Worm (Caenorhabditis elegans) whole organism, L4 larva: ENCODE measurements around the gene ifas-2.

Source experiments
- Y48G9A.11 ChIP-seq: fragments of 200-800 bp; sonication (Bioruptor generic); IDR thresholded peaks from 2 replicates; pipeline ENCODE4 v1.3.6; 2022; ENCODE audit warnings: missing genetic modification reagents, missing genetic modification characterization, missing compliant biosample characterization
- Y5F2A.4 ChIP-seq: fragments of 200-800 bp; sonication (Bioruptor generic); optimal IDR thresholded peaks from 2 replicates; lab custom pipeline; 2018; ENCODE audit warnings: mild to moderate bottlenecking, missing genetic modification characterization, missing compliant biosample characterization
- Y75B8A.6 ChIP-seq: fragments of 200-800 bp; sonication (Bioruptor generic); IDR thresholded peaks from 2 replicates; pipeline ENCODE4 v1.3.6; 2022; ENCODE audit warnings: missing genetic modification reagents, missing genetic modification characterization, missing compliant biosample characterization
- ZK546.5 ChIP-seq, 2 experiments: sonication (generic microtip); optimal IDR thresholded peaks; 2 replicates each; lab custom pipeline; 2017; ENCODE audit warnings: missing biosample characterization in 2 of 2, missing genetic modification characterization in 2 of 2
- cey-2 ChIP-seq: sonication (generic microtip); optimal IDR thresholded peaks from 3 replicates; lab custom pipeline; 2017; ENCODE audit warnings: missing genetic modification characterization, mild to moderate bottlenecking, missing compliant biosample characterization, antibody characterized with exemption, borderline replicate concordance; ENCODE audit not compliant: insufficient read depth
- ctbp-1 ChIP-seq: fragments of 200-800 bp; sonication (Bioruptor generic); IDR thresholded peaks from 2 replicates; pipeline ENCODE4 v1.3.6; 2022; ENCODE audit warnings: missing genetic modification reagents, missing genetic modification characterization, missing compliant biosample characterization
- daf-12 ChIP-seq: fragments of 150-350 bp; optimal IDR thresholded peaks from 2 replicates; lab custom pipeline; 2014; ENCODE audit warnings: missing biosample characterization, missing genetic modification reagents, missing genetic modification characterization
- daf-16 ChIP-seq, 3 experiments: sonication (generic microtip); optimal IDR thresholded peaks; 2 replicates each; lab custom pipeline; 2016 to 2017; ENCODE audit warnings: missing genetic modification characterization in 3 of 3, missing genetic modification reagents in 3 of 3, mild to moderate bottlenecking in 2 of 3, missing compliant biosample characterization in 2 of 3, missing biosample characterization in 1 of 3, moderate library complexity in 1 of 3
- dmd-6 ChIP-seq: fragments of 200-800 bp; sonication (Bioruptor generic); IDR thresholded peaks from 2 replicates; pipeline ENCODE4 v1.3.6; 2022; ENCODE audit warnings: missing genetic modification reagents, missing genetic modification characterization, missing compliant biosample characterization
- dmd-9 ChIP-seq: fragments of 200-800 bp; sonication (Bioruptor generic); IDR thresholded peaks from 2 replicates; pipeline ENCODE4 v1.3.6; 2022; ENCODE audit warnings: missing genetic modification reagents, missing genetic modification characterization, missing compliant biosample characterization
- dve-1 ChIP-seq: sonication (generic microtip); optimal IDR thresholded peaks from 2 replicates; lab custom pipeline; 2017; ENCODE audit warnings: antibody characterized with exemption, mild to moderate bottlenecking, missing genetic modification characterization, missing compliant biosample characterization; ENCODE audit not compliant: insufficient read depth
- egl-43 ChIP-seq: fragments of 200-800 bp; sonication (Bioruptor generic); IDR thresholded peaks from 2 replicates; pipeline ENCODE4 v1.3.6; 2022; ENCODE audit warnings: missing genetic modification reagents, missing genetic modification characterization, missing compliant biosample characterization
- fkh-10 ChIP-seq: fragments of 150-350 bp; optimal IDR thresholded peaks from 2 replicates; lab custom pipeline; 2014; ENCODE audit warnings: missing biosample characterization, missing genetic modification reagents, missing genetic modification characterization
- jun-1 ChIP-seq: fragments of 150-350 bp; optimal IDR thresholded peaks from 2 replicates; lab custom pipeline; 2014; ENCODE audit warnings: missing biosample characterization, missing genetic modification reagents, missing genetic modification characterization
- lin-1 ChIP-seq: fragments of 200-800 bp; sonication (Bioruptor generic); IDR thresholded peaks from 2 replicates; pipeline ENCODE4 v1.3.6; 2022; ENCODE audit warnings: missing genetic modification reagents, missing genetic modification characterization, missing compliant biosample characterization
- lin-13 ChIP-seq: fragments of 150-350 bp; optimal IDR thresholded peaks from 2 replicates; lab custom pipeline; 2014; ENCODE audit warnings: missing biosample characterization, missing genetic modification reagents, missing genetic modification characterization
- lin-15B ChIP-seq: fragments of 150-350 bp; sonication (generic microtip); optimal IDR thresholded peaks from 3 replicates; lab custom pipeline; 2014; ENCODE audit warnings: missing biosample characterization, missing genetic modification characterization
- lir-3 ChIP-seq: sonication (generic microtip); optimal IDR thresholded peaks from 2 replicates; lab custom pipeline; 2016; ENCODE audit warnings: mild to moderate bottlenecking, missing genetic modification characterization, missing compliant biosample characterization
- lsy-2 ChIP-seq, 2 experiments: fragments of 150-350 bp in 1 of 2; sonication (generic microtip) in 1 of 2; optimal IDR thresholded peaks; 2 replicates each; lab custom pipeline; 2014 to 2017; ENCODE audit warnings: missing biosample characterization in 2 of 2, missing genetic modification characterization in 2 of 2
- mdl-1 ChIP-seq, 2 experiments: fragments of 150-350 bp in 1 of 2; sonication (generic microtip) in 1 of 2; optimal IDR thresholded peaks; 2 replicates each; lab custom pipeline; 2014 to 2017; ENCODE audit warnings: missing biosample characterization in 2 of 2, missing genetic modification characterization in 2 of 2
- mdt-29 ChIP-seq: fragments of 200-800 bp; sonication (Bioruptor generic); IDR thresholded peaks from 2 replicates; pipeline ENCODE4 v1.3.6; 2022; ENCODE audit warnings: missing genetic modification reagents, missing genetic modification characterization, missing compliant biosample characterization
- nhr-10 ChIP-seq: fragments of 150-350 bp; optimal IDR thresholded peaks from 2 replicates; lab custom pipeline; 2014; ENCODE audit warnings: missing biosample characterization, missing genetic modification characterization
- nhr-102 ChIP-seq: sonication (generic microtip); optimal IDR thresholded peaks from 2 replicates; lab custom pipeline; 2016; ENCODE audit warnings: mild to moderate bottlenecking, missing genetic modification characterization, moderate library complexity, missing compliant biosample characterization
- nhr-11 ChIP-seq: fragments of 150-350 bp; optimal IDR thresholded peaks from 2 replicates; lab custom pipeline; 2014; ENCODE audit warnings: missing biosample characterization, missing genetic modification characterization
- nhr-111 ChIP-seq: fragments of 200-800 bp; sonication (Bioruptor generic); optimal IDR thresholded peaks from 2 replicates; lab custom pipeline; 2018; ENCODE audit warnings: mild to moderate bottlenecking, missing genetic modification characterization, missing compliant biosample characterization
- nhr-237 ChIP-seq: sonication (generic microtip); optimal IDR thresholded peaks from 2 replicates; lab custom pipeline; 2017; ENCODE audit warnings: missing biosample characterization, missing genetic modification characterization
- nhr-42 ChIP-seq: fragments of 200-800 bp; sonication (Bioruptor generic); IDR thresholded peaks from 2 replicates; pipeline ENCODE4 v1.3.6; 2022; ENCODE audit warnings: missing genetic modification characterization, missing compliant biosample characterization
- nhr-77 ChIP-seq: fragments of 150-350 bp; optimal IDR thresholded peaks from 2 replicates; lab custom pipeline; 2014; ENCODE audit warnings: missing biosample characterization, missing genetic modification characterization
- pqm-1 ChIP-seq: sonication (generic microtip); optimal IDR thresholded peaks from 2 replicates; lab custom pipeline; 2017; ENCODE audit warnings: missing biosample characterization, missing genetic modification characterization
- rbr-2 ChIP-seq: sonication (generic microtip); optimal IDR thresholded peaks from 2 replicates; lab custom pipeline; 2016; ENCODE audit warnings: missing genotype, missing genetic modification characterization, missing compliant biosample characterization
- sdz-12 ChIP-seq: fragments of 200-800 bp; sonication (Bioruptor generic); optimal IDR thresholded peaks from 2 replicates; lab custom pipeline; 2018; ENCODE audit warnings: mild to moderate bottlenecking, missing genetic modification characterization, missing compliant biosample characterization
- set-16 ChIP-seq: fragments of 200-800 bp; sonication (Bioruptor generic); IDR thresholded peaks from 2 replicates; pipeline ENCODE4 v1.3.6; 2022; ENCODE audit warnings: missing genetic modification reagents, missing genetic modification characterization, missing compliant biosample characterization
- tag-97 ChIP-seq: fragments of 200-800 bp; sonication (Bioruptor generic); IDR thresholded peaks from 2 replicates; pipeline ENCODE4 v1.3.6; 2022; ENCODE audit warnings: missing genetic modification characterization, missing compliant biosample characterization
- tra-1 ChIP-seq: fragments of 200-800 bp; sonication (Bioruptor generic); IDR thresholded peaks from 2 replicates; pipeline ENCODE4 v1.3.6; 2022; ENCODE audit warnings: missing genetic modification reagents, missing genetic modification characterization, missing compliant biosample characterization
- unc-62 ChIP-seq, 3 experiments: fragments of 150-350 bp in 1 of 3; sonication (generic microtip); optimal IDR thresholded peaks in 2 of 3; peaks in 1 of 3; 1 replicate in 1 of 3; 2 replicates in 2 of 3; lab custom pipeline; 2014 to 2017; ENCODE audit warnings: missing biosample characterization in 3 of 3, missing genetic modification characterization in 3 of 3, missing genetic modification reagents in 3 of 3, missing genotype in 1 of 3
- zfp-2 ChIP-seq: sonication (generic microtip); optimal IDR thresholded peaks from 2 replicates; lab custom pipeline; 2016; ENCODE audit warnings: mild to moderate bottlenecking, missing genetic modification characterization, missing compliant biosample characterization
- zip-2 ChIP-seq: fragments of 150-350 bp; optimal IDR thresholded peaks from 2 replicates; lab custom pipeline; 2014; ENCODE audit warnings: missing biosample characterization, missing genetic modification characterization

The ifas-2 gene

ce11 chrV:16853956-16854683 lies 34.6 kb downstream of the ifas-2 start, which contains the start of the genes clec-35 and clec-27:
TSS of gene clec-35 (minus strand) at chrV:16854056.
TSS of gene clec-27 (plus strand) at chrV:16854633.
- TF ChIP-seq dve-1 (tag; lab: Kevin White, UChicago), result no peak
- no peak for TF ChIP-seq tag-97 (GFP tag; lab: Robert Waterston, UW)
- TF ChIP-seq egl-43, result no peak
- TF ChIP-seq lsy-2 (tag; optimal IDR thresholded peaks at IDR 0.05; lab: Kevin White, UChicago), result no peak
- TF ChIP-seq fkh-10 (GFP tag; lab: Kevin White, UChicago), result no peak
- no peak for TF ChIP-seq set-16 (GFP tag; lab: Robert Waterston, UW)
- no peak for TF ChIP-seq lin-15B (tag; lab: Kevin White, UChicago)
- TF ChIP-seq nhr-111 (GFP tag; lab: Kevin White, UChicago), result no peak
- no peak for TF ChIP-seq daf-12 (tag; lab: Kevin White, UChicago)
- no peak for TF ChIP-seq ZK546.5 (tag; optimal IDR thresholded peaks at IDR 0.05; lab: Kevin White, UChicago)
- TF ChIP-seq, all 104 proteins: peak for 0

ce11 chrV:16852002-16852401 lies 36.7 kb downstream of the ifas-2 start, which contains the start of gene clec-37:
TSS of gene clec-37 (minus strand) at chrV:16852102.
- TF ChIP-seq Y75B8A.6 (GFP tag; lab: Robert Waterston, UW) (no peak), unc-62 (GFP tag; optimal IDR thresholded peaks at IDR 0.05 in 1 of 2; lab: Kevin White, UChicago) (no peak), unc-62 (tag; optimal IDR thresholded peaks at IDR 0.05; lab: Kevin White, UChicago) (no peak), nhr-102 (tag; lab: Kevin White, UChicago) (no peak)

- TF ChIP-seq ctbp-1 (GFP tag; lab: Robert Waterston, UW) (no peak), nhr-77 (tag; lab: Kevin White, UChicago) (no peak), dmd-6 (GFP tag; lab: Robert Waterston, UW) (peak; percentile 38; the same call in 1 of the 2 replicates), daf-16 (GFP tag; optimal IDR thresholded peaks at IDR 0.05; lab: Kevin White, UChicago) (no peak), daf-16 (tag; optimal IDR thresholded peaks at IDR 0.05; lab: Kevin White, UChicago) (no peak), sdz-12 (GFP tag; lab: Kevin White, UChicago) (no peak), unc-62 (GFP tag; optimal IDR thresholded peaks at IDR 0.05 in 1 of 2; lab: Kevin White, UChicago) (peak in 1 of 2 experiments; percentile 77), unc-62 (tag; optimal IDR thresholded peaks at IDR 0.05; lab: Kevin White, UChicago) (no peak)
- TF ChIP-seq, all 104 proteins: peak for 2
Observed at ce11 chrV:16848498-16848897, 40.2 kb downstream of the ifas-2 start, which contains the start of the genes clec-36 and clec-26. TSS of gene clec-36 (minus strand) at chrV:16848598. TSS of gene clec-26 (plus strand) at chrV:16848611.

- TF ChIP-seq jun-1 (tag; lab: Kevin White, UChicago) (no peak), tag-97 (GFP tag; lab: Robert Waterston, UW) (no peak), daf-12 (tag; lab: Kevin White, UChicago) (no peak), lin-1 (GFP tag; lab: Robert Waterston, UW) (no peak), mdl-1 (tag; optimal IDR thresholded peaks at IDR 0.05; lab: Kevin White, UChicago) (no peak), mdt-29 (GFP tag; lab: Robert Waterston, UW) (no peak), nhr-10 (tag; lab: Kevin White, UChicago) (no peak), set-16 (GFP tag; lab: Robert Waterston, UW) (no peak)
Observed at ce11 chrV:16842941-16843340, 45.7 kb downstream of the ifas-2 start, which contains the start of gene clec-25. TSS of gene clec-25 (plus strand) at chrV:16843241.

- TF ChIP-seq zfp-2 (tag; lab: Kevin White, UChicago) (no peak), cey-2 (tag; lab: Kevin White, UChicago) (no peak), lin-13 (GFP tag; lab: Kevin White, UChicago) (no peak), Y48G9A.11 (no peak), dmd-9 (GFP tag; lab: Robert Waterston, UW) (no peak), rbr-2 (tag; lab: Kevin White, UChicago) (no peak), lir-3 (tag; lab: Kevin White, UChicago) (no peak), nhr-102 (tag; lab: Kevin White, UChicago) (no peak), pqm-1 (tag; lab: Kevin White, UChicago) (no peak), Y5F2A.4 (GFP tag; lab: Kevin White, UChicago) (no peak), nhr-237 (tag; lab: Kevin White, UChicago) (no peak), tra-1 (GFP tag; lab: Robert Waterston, UW) (no peak), zip-2 (tag; lab: Kevin White, UChicago) (no peak), mdt-29 (GFP tag; lab: Robert Waterston, UW) (no peak), nhr-11 (no peak), nhr-42 (GFP tag; lab: Robert Waterston, UW) (no peak)
- TF ChIP-seq, all 104 proteins: peak for 0
Observed at ce11 chrV:16840961-16841360, 47.7 kb downstream of the ifas-2 start, which contains the start of gene clec-40. TSS of gene clec-40 (minus strand) at chrV:16841061.
